Worm (Caenorhabditis elegans): ENCODE results near the gene mfn-1.

The mfn-1 gene

ce11 chrII:11473525-11474181, 1.8 kb upstream of the mfn-1 start, which contains the start of the genes metl-1 and W02B12.11:
Gene metl-1, minus strand, starts transcription at chrII:11473575.
Gene W02B12.11, plus strand, starts transcription at chrII:11473861.
- no peak for TF ChIP-seq ceh-83 (GFP tag; optimal IDR thresholded peaks at IDR 0.05)
- peak; percentile 67 for TF ChIP-seq ceh-43 (GFP tag; optimal IDR thresholded peaks at IDR 0.05)
- TF ChIP-seq ces-1 (GFP tag; optimal IDR thresholded peaks at IDR 0.05) = peak; percentile 82
- no peak for TF ChIP-seq nhr-76 (tag; optimal IDR thresholded peaks at IDR 0.05)
- TF ChIP-seq bed-3 (GFP tag; optimal IDR thresholded peaks at IDR 0.05) = peak; percentile 19
- TF ChIP-seq lsy-2 (tag; optimal IDR thresholded peaks at IDR 0.05) = peak; percentile 74
- TF ChIP-seq pha-4 (tag; optimal IDR thresholded peaks at IDR 0.05) = peak; percentile 69
- TF ChIP-seq sptf-1 (tag; optimal IDR thresholded peaks at IDR 0.05) = peak; percentile 81
- no peak for TF ChIP-seq snpc-4 (tag; optimal IDR thresholded peaks at IDR 0.05)
- TF ChIP-seq mep-1 (tag; optimal IDR thresholded peaks at IDR 0.05) = peak; percentile 89
- peak; percentile 70 for TF ChIP-seq M03D4.4 (tag; optimal IDR thresholded peaks at IDR 0.05)
- peak; percentile 53 for TF ChIP-seq mls-2 (tag; optimal IDR thresholded peaks at IDR 0.05)
- TF ChIP-seq elt-1 (tag; optimal IDR thresholded peaks at IDR 0.05; ENCODE audit: borderline replicate concordance, insufficient read depth) = no peak
- TF ChIP-seq lin-13 (tag; optimal IDR thresholded peaks at IDR 0.05) = peak; percentile 80
- TF ChIP-seq nhr-237 (tag; optimal IDR thresholded peaks at IDR 0.05) = peak; percentile 5
- TF ChIP-seq cnd-1 (tag; optimal IDR thresholded peaks at IDR 0.05) = peak; percentile 51
- TF ChIP-seq unc-120 (tag; optimal IDR thresholded peaks at IDR 0.05; ENCODE audit: poor library complexity, severe bottlenecking) = peak; percentile 34
- TF ChIP-seq drap-1 (GFP tag; optimal IDR thresholded peaks at IDR 0.05) = peak; percentile 54

- TF ChIP-seq nhr-28 (tag; optimal IDR thresholded peaks at IDR 0.05) (no peak), elt-3 (tag; optimal IDR thresholded peaks at IDR 0.05) (peak; percentile 7)
These were observed 726 bp upstream of the mfn-1 start for ce11 chrII:11472542-11472941.

- TF ChIP-seq ceh-39 (tag; optimal IDR thresholded peaks at IDR 0.05) (no peak), ceh-83 (GFP tag; optimal IDR thresholded peaks at IDR 0.05) (no peak), unc-62 (GFP tag; optimal IDR thresholded peaks at IDR 0.05) (no peak), mab-5 (tag; optimal IDR thresholded peaks at IDR 0.05) (no peak), ceh-43 (GFP tag; optimal IDR thresholded peaks at IDR 0.05) (no peak), M03D4.4 (tag; optimal IDR thresholded peaks at IDR 0.05) (no peak), ham-2 (GFP tag; optimal IDR thresholded peaks at IDR 0.05) (no peak), unc-120 (tag; optimal IDR thresholded peaks at IDR 0.05; ENCODE audit: poor library complexity, severe bottlenecking) (no peak), unc-39 (tag; optimal IDR thresholded peaks at IDR 0.05) (no peak), ces-1 (GFP tag; optimal IDR thresholded peaks at IDR 0.05) (no peak), nhr-12 (tag; optimal IDR thresholded peaks at IDR 0.05) (no peak), elt-1 (tag; optimal IDR thresholded peaks at IDR 0.05; ENCODE audit: borderline replicate concordance, insufficient read depth) (no peak), nhr-2 (tag; optimal IDR thresholded peaks at IDR 0.05) (no peak), zip-8 (tag; optimal IDR thresholded peaks at IDR 0.05) (no peak), mep-1 (tag; optimal IDR thresholded peaks at IDR 0.05) (no peak), lin-13 (tag; optimal IDR thresholded peaks at IDR 0.05) (no peak), sptf-1 (tag; optimal IDR thresholded peaks at IDR 0.05) (no peak)
These were observed 2.2 kb downstream of the mfn-1 start, which contains the start of gene cisd-1 for ce11 chrII:11469574-11470108. Gene cisd-1, minus strand, starts transcription at chrII:11469624.

ce11 chrII:11467541-11467940, 4.3 kb downstream of the mfn-1 start, which contains the start of gene klp-17:
Gene klp-17, minus strand, starts transcription at chrII:11467641.
- no peak for TF ChIP-seq elt-1 (tag; optimal IDR thresholded peaks at IDR 0.05; ENCODE audit: borderline replicate concordance, insufficient read depth)
- TF ChIP-seq unc-120 (tag; optimal IDR thresholded peaks at IDR 0.05; ENCODE audit: poor library complexity, severe bottlenecking) = no peak
- no peak for TF ChIP-seq mls-2 (tag; optimal IDR thresholded peaks at IDR 0.05)
- no peak for TF ChIP-seq ceh-83 (GFP tag; optimal IDR thresholded peaks at IDR 0.05)
- TF ChIP-seq cnd-1 (tag; optimal IDR thresholded peaks at IDR 0.05) = no peak
- no peak for TF ChIP-seq flh-1 (GFP tag; optimal IDR thresholded peaks at IDR 0.05)
- TF ChIP-seq sptf-1 (tag; optimal IDR thresholded peaks at IDR 0.05) = no peak
- TF ChIP-seq tbx-8 (GFP tag; optimal IDR thresholded peaks at IDR 0.05) = no peak
- no peak for TF ChIP-seq hlh-1 (tag; optimal IDR thresholded peaks at IDR 0.05)
- TF ChIP-seq zip-8 (tag; optimal IDR thresholded peaks at IDR 0.05) = no peak
- TF ChIP-seq nhr-237 (tag; optimal IDR thresholded peaks at IDR 0.05) = no peak
- TF ChIP-seq M03D4.4 (tag; optimal IDR thresholded peaks at IDR 0.05) = no peak
- TF ChIP-seq sem-2 (GFP tag; optimal IDR thresholded peaks at IDR 0.05) = no peak
- no peak for TF ChIP-seq mab-5 (tag; optimal IDR thresholded peaks at IDR 0.05)
- no peak for TF ChIP-seq elt-3 (tag; optimal IDR thresholded peaks at IDR 0.05)

All from whole organism, mixed stage, embryonic.